Worm (Caenorhabditis elegans) whole organism, L1 larva: ENCODE data around the gene C05A2.4.

Source experiments
- alr-1 ChIP-seq: fragments of 200-800 bp; sonication (Bioruptor generic); optimal IDR thresholded peaks from 2 replicates; lab custom pipeline; 2018; ENCODE audit warnings: borderline replicate concordance, mild to moderate bottlenecking, missing genetic modification characterization, missing compliant biosample characterization
- ama-1 ChIP-seq: fragments of 150-350 bp; optimal IDR thresholded peaks from 2 replicates; lab custom pipeline; 2014
- ceh-88 ChIP-seq: fragments of 200-800 bp; sonication (Bioruptor generic); IDR thresholded peaks from 2 replicates; pipeline ENCODE4 v1.3.6; 2022; ENCODE audit warnings: missing genetic modification characterization, missing compliant biosample characterization
- ceh-90 ChIP-seq: sonication (generic microtip); optimal IDR thresholded peaks from 2 replicates; lab custom pipeline; 2016; ENCODE audit warnings: missing genetic modification characterization, missing compliant biosample characterization
- dsc-1 ChIP-seq: sonication (generic microtip); optimal IDR thresholded peaks from 2 replicates; lab custom pipeline; 2016; ENCODE audit warnings: mild to moderate bottlenecking, missing genetic modification characterization, missing compliant biosample characterization
- efl-1 ChIP-seq, 4 experiments: fragments of 150-350 bp; optimal IDR thresholded peaks in 3 of 4; peaks in 1 of 4; 1 replicate in 1 of 4; 2 replicates in 3 of 4; lab custom pipeline; 2014; ENCODE audit warnings: missing biosample characterization in 2 of 4, missing genetic modification characterization in 2 of 4, missing genetic modification reagents in 2 of 4
- egl-13 ChIP-seq: sonication (generic microtip); optimal IDR thresholded peaks from 2 replicates; lab custom pipeline; 2016; ENCODE audit warnings: missing genotype, missing genetic modification reagents, missing genetic modification characterization, missing compliant biosample characterization
- ets-5 ChIP-seq: fragments of 200-800 bp; sonication (Bioruptor generic); IDR thresholded peaks from 2 replicates; pipeline ENCODE4 v1.3.6; 2022; ENCODE audit warnings: missing genetic modification characterization, missing compliant biosample characterization
- fkh-4 ChIP-seq: sonication (generic microtip); optimal IDR thresholded peaks from 2 replicates; lab custom pipeline; 2016; ENCODE audit warnings: missing compliant biosample characterization, missing genetic modification characterization, borderline replicate concordance
- fkh-8 ChIP-seq: sonication (generic microtip); optimal IDR thresholded peaks from 2 replicates; lab custom pipeline; 2016; ENCODE audit warnings: mild to moderate bottlenecking, missing genetic modification characterization, missing compliant biosample characterization
- hlh-4 ChIP-seq: sonication (generic microtip); optimal IDR thresholded peaks from 2 replicates; lab custom pipeline; 2016; ENCODE audit warnings: mild to moderate bottlenecking, missing genetic modification characterization, missing compliant biosample characterization
- hpl-2 ChIP-seq: fragments of 150-350 bp; optimal IDR thresholded peaks from 2 replicates; lab custom pipeline; 2014; ENCODE audit warnings: missing biosample characterization, missing genetic modification reagents, missing genetic modification characterization
- jun-1 ChIP-seq: fragments of 150-350 bp; optimal IDR thresholded peaks from 2 replicates; lab custom pipeline; 2014; ENCODE audit warnings: missing biosample characterization, missing genetic modification reagents, missing genetic modification characterization
- lin-13 ChIP-seq: fragments of 150-350 bp; optimal IDR thresholded peaks from 2 replicates; lab custom pipeline; 2014; ENCODE audit warnings: missing biosample characterization, missing genetic modification reagents, missing genetic modification characterization
- lin-15B ChIP-seq: fragments of 150-350 bp; sonication (generic microtip); optimal IDR thresholded peaks from 3 replicates; lab custom pipeline; 2014; ENCODE audit warnings: missing biosample characterization, missing genetic modification characterization
- lir-3 ChIP-seq: sonication (generic microtip); optimal IDR thresholded peaks from 2 replicates; lab custom pipeline; 2016; ENCODE audit warnings: mild to moderate bottlenecking, missing genetic modification characterization, moderate library complexity, missing compliant biosample characterization; ENCODE audit not compliant: poor library complexity
- mdl-1 ChIP-seq, 2 experiments: fragments of 150-350 bp; optimal IDR thresholded peaks; 2 replicates each; lab custom pipeline; 2014 to 2017; ENCODE audit warnings: missing biosample characterization in 2 of 2, missing genetic modification characterization in 2 of 2, inconsistent platforms in 1 of 2
- nhr-11 ChIP-seq: fragments of 150-350 bp; optimal IDR thresholded peaks from 2 replicates; lab custom pipeline; 2014; ENCODE audit warnings: missing biosample characterization, missing genetic modification characterization
- nhr-12 ChIP-seq: sonication (generic microtip); optimal IDR thresholded peaks from 2 replicates; lab custom pipeline; 2017; ENCODE audit warnings: missing biosample characterization, missing genetic modification characterization
- nhr-20 ChIP-seq: sonication (generic microtip); optimal IDR thresholded peaks from 2 replicates; lab custom pipeline; 2016; ENCODE audit warnings: mild to moderate bottlenecking, missing genetic modification characterization, missing compliant biosample characterization
- nhr-237 ChIP-seq: fragments of 150-350 bp; optimal IDR thresholded peaks from 2 replicates; lab custom pipeline; 2014; ENCODE audit warnings: missing biosample characterization, missing genetic modification characterization
- nhr-47 ChIP-seq: sonication (generic microtip); optimal IDR thresholded peaks from 2 replicates; lab custom pipeline; 2016; ENCODE audit warnings: mild to moderate bottlenecking, missing genetic modification characterization, moderate library complexity, missing compliant biosample characterization
- nhr-71 ChIP-seq: sonication (generic microtip); optimal IDR thresholded peaks from 2 replicates; lab custom pipeline; 2016; ENCODE audit warnings: mild to moderate bottlenecking, missing genetic modification characterization, moderate library complexity, missing compliant biosample characterization
- nhr-77 ChIP-seq: fragments of 150-350 bp; optimal IDR thresholded peaks from 2 replicates; lab custom pipeline; 2014; ENCODE audit warnings: missing biosample characterization, missing genetic modification characterization
- nhr-85 ChIP-seq: sonication (generic microtip); peaks from one replicate; lab custom pipeline; 2016; ENCODE audit warnings: missing genetic modification characterization, inconsistent platforms, missing compliant biosample characterization
- pag-3 ChIP-seq: sonication (generic microtip); optimal IDR thresholded peaks from 2 replicates; lab custom pipeline; 2017; ENCODE audit warnings: missing genetic modification characterization, mild to moderate bottlenecking, missing compliant biosample characterization, antibody characterized with exemption, borderline replicate concordance; ENCODE audit not compliant: insufficient read depth
- rnt-1 ChIP-seq: sonication (generic microtip); optimal IDR thresholded peaks from 2 replicates; lab custom pipeline; 2016; ENCODE audit warnings: mild to moderate bottlenecking, missing genetic modification characterization, moderate library complexity, missing compliant biosample characterization
- skn-1 ChIP-seq: fragments of 150-350 bp; optimal IDR thresholded peaks from 2 replicates; lab custom pipeline; 2014; ENCODE audit warnings: missing biosample characterization, missing genetic modification characterization
- sptf-1 ChIP-seq: fragments of 150-350 bp; optimal IDR thresholded peaks from 2 replicates; lab custom pipeline; 2014; ENCODE audit warnings: missing biosample characterization, missing genetic modification characterization
- swsn-7 ChIP-seq: sonication (generic microtip); optimal IDR thresholded peaks from 2 replicates; lab custom pipeline; 2016; ENCODE audit warnings: missing genetic modification characterization, missing compliant biosample characterization
- tbx-2 ChIP-seq: sonication (generic microtip); optimal IDR thresholded peaks from 2 replicates; lab custom pipeline; 2016; ENCODE audit warnings: missing genetic modification characterization, missing compliant biosample characterization
- tlp-1 ChIP-seq: fragments of 150-350 bp; optimal IDR thresholded peaks from 2 replicates; lab custom pipeline; 2014; ENCODE audit warnings: missing biosample characterization, missing genetic modification characterization
- unc-98 ChIP-seq: fragments of 200-800 bp; sonication (Bioruptor generic); IDR thresholded peaks from 2 replicates; pipeline ENCODE4 v1.3.6; 2022; ENCODE audit warnings: missing genetic modification characterization, missing compliant biosample characterization
- vab-15 ChIP-seq: sonication (generic microtip); optimal IDR thresholded peaks from 2 replicates; lab custom pipeline; 2017; ENCODE audit warnings: missing genotype, mild to moderate bottlenecking, missing genetic modification characterization, missing compliant biosample characterization
- zag-1 ChIP-seq: fragments of 150-350 bp; optimal IDR thresholded peaks from 2 replicates; lab custom pipeline; 2014; ENCODE audit warnings: missing biosample characterization, missing genetic modification characterization
- ztf-11 ChIP-seq, 2 experiments: sonication (generic microtip); optimal IDR thresholded peaks; 2 replicates each; lab custom pipeline; 2016 to 2017; ENCODE audit warnings: missing genetic modification characterization in 2 of 2, missing biosample characterization in 1 of 2, missing compliant biosample characterization in 1 of 2
- ztf-4 ChIP-seq: fragments of 150-350 bp; optimal IDR thresholded peaks from 2 replicates; lab custom pipeline; 2014; ENCODE audit warnings: missing biosample characterization, missing genetic modification characterization

Gene C05A2.4

DNA sequence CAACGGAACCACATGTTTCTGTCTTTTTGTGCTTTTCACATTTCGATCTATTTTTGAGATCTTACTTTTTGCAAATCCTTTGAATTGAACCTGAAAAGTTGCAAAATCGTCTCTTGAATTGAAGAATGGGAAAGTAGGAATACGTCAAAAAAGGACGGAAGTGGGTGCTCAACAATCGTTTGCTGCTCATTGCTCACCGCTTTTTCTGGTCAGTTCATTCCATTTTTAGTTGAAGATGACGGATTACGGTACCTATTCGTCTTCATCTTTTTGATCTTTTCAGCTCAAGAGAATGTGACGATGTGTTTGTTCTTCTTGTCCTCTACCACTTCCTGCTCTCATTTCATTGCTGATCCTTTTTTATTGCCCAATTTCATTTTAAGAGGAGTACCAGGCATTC is at the start of gene C05A2.4:
Gene C05A2.4 (plus strand): TSS at position 301 of the 400 bp plus-strand sequence.
- TF ChIP-seq unc-98 (GFP tag; lab: Robert Waterston, UW), result no peak
- TF ChIP-seq lin-13 (GFP tag; lab: Kevin White, UChicago), result no peak
- no peak for TF ChIP-seq ama-1
- no peak for TF ChIP-seq ets-5 (GFP tag; lab: Robert Waterston, UW)
- no peak for TF ChIP-seq fkh-4
- no peak for TF ChIP-seq fkh-8 (tag; lab: Kevin White, UChicago)
- no peak for TF ChIP-seq nhr-20 (tag; lab: Kevin White, UChicago)
- TF ChIP-seq lir-3 (tag; lab: Kevin White, UChicago), result no peak
- no peak for TF ChIP-seq tbx-2 (tag; lab: Kevin White, UChicago)
- no peak for TF ChIP-seq vab-15

DNA sequence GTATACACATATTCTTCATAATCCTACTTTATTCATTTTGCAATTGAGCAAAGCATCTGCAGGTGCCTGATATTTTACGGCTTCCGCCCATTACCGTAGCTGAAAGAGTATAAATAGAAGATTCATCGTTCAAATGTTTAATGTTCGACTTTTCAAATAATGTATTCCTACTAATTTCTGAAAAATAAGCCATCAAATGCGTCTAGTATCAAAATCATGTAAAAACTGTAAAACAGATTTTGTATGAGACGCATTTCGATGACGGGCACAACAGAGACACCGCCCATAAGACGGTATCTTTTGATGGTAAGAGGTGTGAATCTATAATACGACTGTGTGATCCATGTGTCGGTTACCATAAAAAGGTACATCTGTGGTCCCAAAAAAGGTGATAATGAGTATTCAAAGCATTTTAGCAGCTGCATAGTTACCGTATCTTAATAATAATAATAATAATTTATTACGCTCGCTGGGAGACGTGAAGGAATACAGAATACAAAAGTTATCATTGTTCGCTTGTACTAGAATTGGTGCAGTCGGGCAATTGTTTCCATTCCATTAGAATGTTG is 48.2 kb upstream of the C05A2.4 start, which contains the start of the genes C32C4.3 and C32C4.16:
Gene C32C4.3 (minus strand): TSS at position 101 of the 569 bp plus-strand sequence.
Gene C32C4.16 (plus strand): TSS at position 519 of the 569 bp plus-strand sequence.
- no peak for TF ChIP-seq dsc-1 (tag; lab: Kevin White, UChicago)
- no peak for TF ChIP-seq tlp-1 (tag; lab: Kevin White, UChicago)
- no peak for TF ChIP-seq nhr-12
- no peak for TF ChIP-seq ztf-11 (tag; optimal IDR thresholded peaks at IDR 0.05; lab: Kevin White, UChicago)
- TF ChIP-seq pag-3 (tag; lab: Kevin White, UChicago), result no peak
- no peak for TF ChIP-seq nhr-237 (tag; lab: Kevin White, UChicago)
- no peak for TF ChIP-seq rnt-1
- no peak for TF ChIP-seq mdl-1 (tag; optimal IDR thresholded peaks at IDR 0.05; lab: Kevin White, UChicago)
- TF ChIP-seq nhr-11 (tag; lab: Kevin White, UChicago), result no peak
- TF ChIP-seq ceh-90 (tag; lab: Kevin White, UChicago), result no peak
- no peak for TF ChIP-seq egl-13 (tag; lab: Kevin White, UChicago)
- TF ChIP-seq swsn-7 (tag; lab: Kevin White, UChicago), result no peak
- no peak for TF ChIP-seq nhr-77 (tag; lab: Kevin White, UChicago)
- TF ChIP-seq, all 84 proteins: peak for 0

DNA sequence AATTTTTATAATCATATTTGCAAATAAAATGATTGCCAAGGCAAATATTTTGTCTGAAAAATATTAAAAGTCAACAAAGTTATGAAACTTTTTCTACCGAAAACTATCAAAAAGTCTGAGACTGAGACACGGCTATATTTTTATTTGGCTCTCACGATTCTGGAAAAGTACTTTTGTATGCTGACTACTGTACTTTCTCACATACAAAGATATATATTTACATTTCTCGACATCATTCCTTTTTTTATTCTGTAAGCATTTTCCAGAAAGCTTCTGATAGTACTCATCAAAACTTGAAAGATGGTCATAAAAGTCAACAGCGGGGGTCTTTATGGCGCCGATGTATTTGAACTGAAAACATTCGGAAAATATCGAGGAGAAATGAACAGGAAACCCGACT is 47.1 kb upstream of the C05A2.4 start, which contains the start of gene aqp-6:
Gene aqp-6 (plus strand): TSS at position 301 of the 400 bp plus-strand sequence.
- no peak for TF ChIP-seq hpl-2
- TF ChIP-seq zag-1 (tag; lab: Kevin White, UChicago), result no peak

DNA sequence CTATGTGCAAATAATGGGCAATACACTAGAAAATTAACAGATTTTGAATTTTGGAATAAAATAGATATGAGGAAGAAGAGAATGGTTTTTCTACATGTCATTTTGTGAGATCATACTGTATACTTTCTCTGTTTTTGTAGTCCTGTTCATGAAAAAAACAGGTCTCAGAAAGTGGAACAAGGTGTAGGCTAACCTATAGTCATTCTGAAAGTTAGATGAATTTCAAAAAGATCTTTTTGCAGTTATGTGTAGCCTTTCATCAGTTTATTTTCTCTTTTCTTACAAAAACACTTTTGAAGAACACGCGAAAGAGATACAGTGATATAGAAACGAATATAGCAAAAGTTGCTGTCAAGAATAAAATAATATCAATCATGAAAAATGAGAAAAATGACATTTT is 41.1 kb upstream of the C05A2.4 start, which contains the start of gene ugt-35:
Gene ugt-35 (minus strand): TSS at position 101 of the 400 bp plus-strand sequence.
- TF ChIP-seq efl-1 (optimal IDR thresholded peaks at IDR 0.05; lab: Kevin White, UChicago) (no peak), efl-1 (GFP tag; optimal IDR thresholded peaks at IDR 0.05 in 1 of 2; lab: Kevin White, UChicago) (no peak), zag-1 (tag; lab: Kevin White, UChicago) (no peak), lin-15B (tag; lab: Kevin White, UChicago) (no peak), unc-98 (GFP tag; lab: Robert Waterston, UW) (no peak), sptf-1 (tag; lab: Kevin White, UChicago) (no peak), nhr-47 (tag; lab: Kevin White, UChicago) (no peak), ama-1 (no peak), nhr-71 (tag; lab: Kevin White, UChicago) (no peak), nhr-85 (tag; lab: Kevin White, UChicago) (no peak), egl-13 (tag; lab: Kevin White, UChicago) (no peak), ztf-4 (tag; lab: Kevin White, UChicago) (no peak), ceh-88 (GFP tag; lab: Robert Waterston, UW) (no peak), nhr-20 (tag; lab: Kevin White, UChicago) (no peak), skn-1 (no peak), jun-1 (no peak), alr-1 (tag; lab: Kevin White, UChicago) (no peak), tbx-2 (tag; lab: Kevin White, UChicago) (no peak), hlh-4 (tag; lab: Kevin White, UChicago) (no peak)
